Worm (Caenorhabditis elegans) whole organism, midembryonic: ENCODE measurements around the gene B0546.3.
A peak's percentile ranks its signal among the peaks of the same experiment; 100 is the strongest.

Source experiments
- T22C8.4 ChIP-seq: fragments of 200-800 bp; sonication (Bioruptor generic); IDR thresholded peaks from 2 replicates; pipeline ENCODE4 v1.3.6; 2022; ENCODE audit warnings: missing genetic modification characterization, missing compliant biosample characterization
- cog-1 ChIP-seq: sonication (generic microtip); optimal IDR thresholded peaks from 2 replicates; lab custom pipeline; 2016; ENCODE audit warnings: missing genetic modification characterization, missing compliant biosample characterization
- flt-1 ChIP-seq: fragments of 200-800 bp; sonication (Bioruptor generic); IDR thresholded peaks from 2 replicates; pipeline ENCODE4 v1.3.6; 2022; ENCODE audit warnings: missing genetic modification characterization, missing compliant biosample characterization
- klf-2 ChIP-seq: fragments of 200-800 bp; sonication (Bioruptor generic); conservative IDR thresholded peaks from 2 replicates; pipeline ENCODE4 v1.3.6; 2022; ENCODE audit warnings: missing genetic modification reagents, missing genetic modification characterization, missing compliant biosample characterization
- med-1 ChIP-seq: sonication (generic microtip); optimal IDR thresholded peaks from 2 replicates; lab custom pipeline; 2017; ENCODE audit warnings: missing genetic modification characterization, mild to moderate bottlenecking, missing compliant biosample characterization, antibody characterized with exemption, missing genetic modification reagents; ENCODE audit not compliant: insufficient read depth
- ref-1 ChIP-seq: fragments of 200-800 bp; sonication (Bioruptor generic); conservative IDR thresholded peaks from 2 replicates; pipeline ENCODE4 v1.3.6; 2022; ENCODE audit warnings: missing genetic modification reagents, missing genetic modification characterization, missing compliant biosample characterization
- tab-1 ChIP-seq: fragments of 200-800 bp; sonication (Bioruptor generic); IDR thresholded peaks from 2 replicates; pipeline ENCODE4 v1.3.6; 2022; ENCODE audit warnings: missing genetic modification characterization, missing compliant biosample characterization
- ztf-23 ChIP-seq: fragments of 200-800 bp; sonication (Bioruptor generic); IDR thresholded peaks from 2 replicates; pipeline ENCODE4 v1.3.6; 2022; ENCODE audit warnings: missing genetic modification reagents, missing genetic modification characterization, missing compliant biosample characterization
- ztf-29 ChIP-seq: fragments of 200-800 bp; sonication (Bioruptor generic); IDR thresholded peaks from 2 replicates; pipeline ENCODE4 v1.3.6; 2022; ENCODE audit warnings: missing genetic modification reagents, missing genetic modification characterization, missing compliant biosample characterization

B0546.3 gene

DNA sequence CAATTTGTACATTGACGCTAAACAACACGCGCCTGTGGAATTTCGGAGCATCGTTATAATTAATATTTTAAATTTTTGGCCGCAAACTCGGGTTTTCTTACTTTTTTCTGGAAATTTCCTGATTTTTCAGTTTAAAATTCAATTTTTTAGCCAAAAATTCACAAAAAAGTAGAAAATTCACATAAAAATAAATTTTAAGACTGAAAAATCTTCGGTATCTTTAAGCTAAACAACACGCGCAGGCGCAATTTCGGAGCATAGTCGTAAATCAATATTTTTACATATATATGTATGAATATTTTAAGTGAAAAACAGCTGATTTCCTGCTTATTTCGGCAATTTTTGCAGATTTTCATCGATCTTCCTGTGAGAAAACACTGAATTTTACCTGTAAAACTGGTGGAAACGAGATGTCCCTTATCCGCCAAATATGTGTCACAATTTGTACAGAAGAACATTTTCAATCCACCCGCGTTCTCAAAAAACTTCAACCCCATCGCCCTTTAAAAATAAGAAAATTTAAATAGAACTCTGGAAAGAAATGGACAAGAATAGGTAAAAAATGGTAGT lies at the start of gene B0546.3:
TSS of gene B0546.3 (minus strand) at position 504 of the 570 bp plus-strand sequence.
- TF ChIP-seq klf-2 (GFP tag; lab: Robert Waterston, UW) (no peak), T22C8.4 (no peak), ztf-23 (GFP tag; lab: Robert Waterston, UW) (no peak), tab-1 (GFP tag; lab: Robert Waterston, UW) (no peak), ref-1 (GFP tag; lab: Robert Waterston, UW) (no peak), flt-1 (GFP tag; lab: Robert Waterston, UW) (no peak), med-1 (GFP tag; lab: Kevin White, UChicago) (no peak), cog-1 (tag; lab: Kevin White, UChicago) (no peak), ztf-29 (GFP tag; lab: Robert Waterston, UW) (no peak)

DNA sequence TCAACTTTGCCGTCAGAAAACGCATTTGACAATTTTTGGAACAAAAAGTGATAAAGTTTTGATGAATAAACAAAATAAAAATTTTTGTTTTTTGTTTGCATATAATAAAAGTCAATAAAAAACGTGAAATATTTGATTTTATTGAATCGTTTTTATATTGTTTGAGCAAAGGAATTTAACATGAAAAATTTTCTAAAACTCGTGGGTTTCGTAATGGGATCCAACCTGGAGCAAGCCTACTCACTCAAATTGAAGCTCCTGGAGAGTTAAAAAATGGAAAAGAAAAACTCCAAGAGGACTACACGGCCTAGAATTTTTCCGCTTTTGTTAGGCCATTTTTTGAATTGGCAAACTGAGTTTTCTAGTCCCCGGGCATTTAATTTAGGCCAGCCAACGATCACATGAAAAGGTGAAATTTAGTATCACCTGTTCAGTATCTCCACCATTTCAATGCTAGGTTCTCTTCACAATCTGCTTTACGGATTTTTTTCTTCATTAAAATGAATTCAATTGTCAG lies 45.9 kb upstream of the B0546.3 start, which contains the start of the genes C04C3.9 and srz-60:
TSS of gene C04C3.9 (minus strand) at position 101 of the 517 bp plus-strand sequence.
TSS of gene srz-60 (plus strand) at position 467 of the 517 bp plus-strand sequence.
- TF ChIP-seq cog-1 (tag; lab: Kevin White, UChicago) (no peak), ztf-29 (GFP tag; lab: Robert Waterston, UW) (no peak), ref-1 (GFP tag; lab: Robert Waterston, UW) (no peak), ztf-23 (GFP tag; lab: Robert Waterston, UW) (no peak), T22C8.4 (no peak), med-1 (GFP tag; lab: Kevin White, UChicago) (no peak)

DNA sequence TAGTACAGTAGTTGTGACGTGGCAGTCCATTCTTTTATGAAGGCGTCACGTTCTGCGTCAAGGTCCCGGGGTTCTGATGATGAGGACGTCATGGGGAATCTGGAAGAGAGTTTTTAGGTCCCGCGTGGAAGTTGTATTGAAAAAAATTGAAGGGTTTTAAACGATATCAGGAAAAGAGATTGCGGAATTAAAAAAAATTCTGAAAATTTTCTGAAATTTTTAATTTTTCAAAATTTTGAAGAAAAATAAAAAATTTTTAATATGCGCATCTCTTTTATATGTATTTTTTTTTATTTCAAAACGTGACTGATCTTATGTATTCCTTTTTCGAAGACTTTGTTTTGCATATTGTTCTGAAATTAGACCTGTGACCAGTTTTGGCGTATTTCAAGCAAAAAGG lies 39.9 kb upstream of the B0546.3 start, which contains the start of gene C04C3.6:
TSS of gene C04C3.6 (minus strand) at position 101 of the 400 bp plus-strand sequence.
- TF ChIP-seq med-1 (GFP tag; lab: Kevin White, UChicago): no peak
- no peak for TF ChIP-seq tab-1 (GFP tag; lab: Robert Waterston, UW)
- no peak for TF ChIP-seq flt-1 (GFP tag; lab: Robert Waterston, UW)
- TF ChIP-seq T22C8.4: no peak
- TF ChIP-seq klf-2 (GFP tag; lab: Robert Waterston, UW): no peak
- TF ChIP-seq ztf-23 (GFP tag; lab: Robert Waterston, UW): no peak
- no peak for TF ChIP-seq ztf-29 (GFP tag; lab: Robert Waterston, UW)

DNA sequence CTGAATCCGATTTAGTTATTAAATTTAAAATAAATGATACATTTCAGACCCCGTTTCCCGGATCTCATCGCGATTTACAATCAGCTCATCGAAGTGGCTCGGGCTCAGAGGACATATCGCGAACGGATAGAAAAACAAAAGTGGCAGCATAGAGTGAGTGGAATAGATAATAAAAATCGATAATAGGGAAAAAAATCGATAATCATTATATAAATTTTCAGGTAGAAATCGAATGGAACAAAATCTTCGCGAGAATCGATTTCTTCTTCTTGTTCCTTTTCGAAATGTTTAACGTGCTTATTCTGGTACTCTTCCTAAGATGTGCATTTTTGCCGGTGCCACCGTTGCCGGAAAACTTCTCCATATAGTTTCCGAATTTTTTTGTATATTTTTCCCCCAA lies 36.1 kb upstream of the B0546.3 start:
- TF ChIP-seq med-1 (GFP tag; lab: Kevin White, UChicago) (no peak), T22C8.4 (peak; percentile 59; the same call in 1 of the 2 replicates)

DNA sequence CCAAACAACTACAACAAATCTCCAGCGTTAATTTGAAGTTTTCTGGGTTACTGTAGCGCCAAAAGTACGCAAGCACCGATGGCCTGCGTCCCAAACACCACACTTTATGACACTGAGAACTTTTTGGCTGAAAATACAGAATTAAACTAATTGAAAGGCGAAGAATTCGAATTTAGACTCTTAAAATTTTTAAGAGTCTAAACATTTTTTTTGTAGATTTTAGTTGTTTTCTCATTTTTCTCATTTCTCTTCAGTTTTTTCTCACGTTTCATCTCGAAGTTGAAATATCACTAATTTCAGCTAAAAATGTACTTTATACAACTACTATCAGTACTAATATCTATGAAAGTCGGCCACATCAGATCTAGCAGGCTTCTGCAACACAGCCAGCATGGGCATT lies 32.7 kb upstream of the B0546.3 start, which contains the start of gene lgc-9:
TSS of gene lgc-9 (plus strand) at position 301 of the 400 bp plus-strand sequence.
- TF ChIP-seq ztf-29 (GFP tag; lab: Robert Waterston, UW) (no peak), ztf-23 (GFP tag; lab: Robert Waterston, UW) (no peak), flt-1 (GFP tag; lab: Robert Waterston, UW) (no peak), klf-2 (GFP tag; lab: Robert Waterston, UW) (no peak), T22C8.4 (no peak), med-1 (GFP tag; lab: Kevin White, UChicago) (no peak), ref-1 (GFP tag; lab: Robert Waterston, UW) (no peak), tab-1 (GFP tag; lab: Robert Waterston, UW) (no peak), cog-1 (tag; lab: Kevin White, UChicago) (no peak)

- TF ChIP-seq flt-1 (GFP tag; lab: Robert Waterston, UW) (no peak), cog-1 (tag; lab: Kevin White, UChicago) (no peak), klf-2 (GFP tag; lab: Robert Waterston, UW) (no peak), T22C8.4 (no peak), ztf-23 (GFP tag; lab: Robert Waterston, UW) (no peak), med-1 (GFP tag; lab: Kevin White, UChicago) (no peak), ztf-29 (GFP tag; lab: Robert Waterston, UW) (no peak), tab-1 (GFP tag; lab: Robert Waterston, UW) (no peak), ref-1 (GFP tag; lab: Robert Waterston, UW) (no peak)
Measured at ce11 chrIV:3400941-3401340, 18.3 kb upstream of the B0546.3 start.

ce11 chrIV:3399015-3399722 lies 16.5 kb upstream of the B0546.3 start, which contains the start of the genes dyf-3 and pdhb-1:
Gene dyf-3 (minus strand): TSS chrIV:3399231.
Gene pdhb-1 (plus strand): TSS chrIV:3399672.
- TF ChIP-seq med-1 (GFP tag; lab: Kevin White, UChicago) (no peak), ztf-29 (GFP tag; lab: Robert Waterston, UW) (peak; percentile 84), ref-1 (GFP tag; lab: Robert Waterston, UW) (no peak), ztf-23 (GFP tag; lab: Robert Waterston, UW) (no peak), klf-2 (GFP tag; lab: Robert Waterston, UW) (no peak), tab-1 (GFP tag; lab: Robert Waterston, UW) (0 out of 2 replicates have a peak, but pooled peaks have one; percentile 41)

- TF ChIP-seq ztf-29 (GFP tag; lab: Robert Waterston, UW) (no peak), T22C8.4 (no peak), klf-2 (GFP tag; lab: Robert Waterston, UW) (no peak), ztf-23 (GFP tag; lab: Robert Waterston, UW) (no peak), cog-1 (tag; lab: Kevin White, UChicago) (no peak), tab-1 (GFP tag; lab: Robert Waterston, UW) (no peak), flt-1 (GFP tag; lab: Robert Waterston, UW) (no peak), ref-1 (GFP tag; lab: Robert Waterston, UW) (no peak), med-1 (GFP tag; lab: Kevin White, UChicago) (no peak)
Measured at ce11 chrIV:3398078-3398477, 15.4 kb upstream of the B0546.3 start.
